Fruit fly (Drosophila melanogaster) whole organism, embryonic: Measurements from ENCODE around the gene TH1.

Source experiments
- Aef1 ChIP-seq: fragments of 200-800 bp; sonication (Bioruptor generic); IDR thresholded peaks from 3 replicates; pipeline ENCODE4 v1.3.6; 2022; ENCODE audit warnings: missing biosample characterization, missing genetic modification characterization
- B-H2 ChIP-seq: fragments of 200-800 bp; sonication (Bioruptor generic); optimal IDR thresholded peaks from 2 replicates; lab custom pipeline; 2018; ENCODE audit warnings: missing biosample characterization, mild to moderate bottlenecking, missing genetic modification characterization
- Bgb ChIP-seq: fragments of 200-800 bp; sonication (Bioruptor generic); IDR thresholded peaks from 2 replicates; pipeline ENCODE4 v1.3.6; 2022; ENCODE audit warnings: missing biosample characterization, missing genetic modification characterization; ENCODE audit not compliant: partially characterized antibody
- BtbVII ChIP-seq: fragments of 200-800 bp; sonication (Bioruptor generic); optimal IDR thresholded peaks from 3 replicates; lab custom pipeline; 2017; ENCODE audit warnings: missing biosample characterization, mild to moderate bottlenecking, missing genetic modification characterization
- Bteb2 ChIP-seq: fragments of 200-800 bp; sonication (Bioruptor generic); optimal IDR thresholded peaks from 2 replicates; lab custom pipeline; 2016; ENCODE audit warnings: missing biosample characterization, missing genetic modification characterization
- CG12299 ChIP-seq: fragments of 200-800 bp; sonication (Bioruptor generic); optimal IDR thresholded peaks from 2 replicates; lab custom pipeline; 2018; ENCODE audit warnings: missing biosample characterization, mild to moderate bottlenecking, missing genetic modification characterization
- CG12942 ChIP-seq: fragments of 200-800 bp; sonication (Bioruptor generic); optimal IDR thresholded peaks from 3 replicates; lab custom pipeline; 2016; ENCODE audit warnings: missing biosample characterization, missing genetic modification characterization
- CG13123 ChIP-seq: fragments of 200-800 bp; sonication (Bioruptor generic); optimal IDR thresholded peaks from 2 replicates; lab custom pipeline; 2016; ENCODE audit warnings: missing biosample characterization, missing genetic modification characterization
- CG14860 ChIP-seq: fragments of 200-800 bp; sonication (Bioruptor generic); IDR thresholded peaks from 3 replicates; pipeline ENCODE4 v1.3.6; 2022; ENCODE audit warnings: missing biosample characterization, missing genetic modification characterization; ENCODE audit not compliant: partially characterized antibody
- CG15696 ChIP-seq: fragments of 200-800 bp; sonication (Bioruptor generic); optimal IDR thresholded peaks from 2 replicates; lab custom pipeline; 2019; ENCODE audit warnings: missing biosample characterization, mild to moderate bottlenecking, missing genetic modification characterization, moderate library complexity
- CG18476 ChIP-seq: fragments of 200-800 bp; sonication (Bioruptor generic); optimal IDR thresholded peaks from 2 replicates; lab custom pipeline; 2016; ENCODE audit warnings: missing biosample characterization, mild to moderate bottlenecking, missing genetic modification characterization
- CG2712 ChIP-seq: fragments of 200-800 bp; optimal IDR thresholded peaks from 3 replicates; lab custom pipeline; 2019; ENCODE audit warnings: missing biosample characterization, mild to moderate bottlenecking, missing genetic modification characterization, moderate library complexity
- CG31441 ChIP-seq: fragments of 200-800 bp; sonication (Bioruptor generic); IDR thresholded peaks from 2 replicates; pipeline ENCODE4 v1.3.6; 2022; ENCODE audit warnings: missing biosample characterization, missing genetic modification characterization
- CG32767 ChIP-seq: fragments of 200-800 bp; sonication (Bioruptor generic); IDR thresholded peaks from 2 replicates; pipeline ENCODE4 v1.3.6; 2022; ENCODE audit warnings: missing biosample characterization, missing genetic modification characterization
- CG33557 ChIP-seq: fragments of 200-800 bp; sonication (Bioruptor generic); optimal IDR thresholded peaks from 2 replicates; lab custom pipeline; 2019; ENCODE audit warnings: missing biosample characterization, mild to moderate bottlenecking, missing genetic modification characterization, moderate library complexity
- CG4282 ChIP-seq: fragments of 200-800 bp; sonication (Bioruptor generic); optimal IDR thresholded peaks from 2 replicates; lab custom pipeline; 2016; ENCODE audit warnings: missing biosample characterization, missing genetic modification characterization
- CG43689 ChIP-seq: fragments of 200-800 bp; sonication (Bioruptor generic); IDR thresholded peaks from 2 replicates; pipeline ENCODE4 v1.3.6; 2022; ENCODE audit warnings: missing biosample characterization, missing genetic modification characterization
- CG6791 ChIP-seq: fragments of 200-800 bp; sonication (Bioruptor generic); IDR thresholded peaks from 3 replicates; pipeline ENCODE4 v1.3.6; 2022; ENCODE audit warnings: missing biosample characterization, missing genetic modification characterization; ENCODE audit not compliant: partially characterized antibody
- CG7928 ChIP-seq: fragments of 200-800 bp; sonication (Bioruptor generic); optimal IDR thresholded peaks from 2 replicates; lab custom pipeline; 2017; ENCODE audit warnings: missing biosample characterization, mild to moderate bottlenecking, missing genetic modification characterization
- CG8281 ChIP-seq: fragments of 200-800 bp; sonication (Bioruptor generic); optimal IDR thresholded peaks from 2 replicates; lab custom pipeline; 2018; ENCODE audit warnings: missing biosample characterization, mild to moderate bottlenecking, missing genetic modification characterization, moderate library complexity
- CG8388 ChIP-seq: fragments of 200-800 bp; sonication (Bioruptor generic); optimal IDR thresholded peaks from 2 replicates; lab custom pipeline; 2019; ENCODE audit warnings: missing biosample characterization, mild to moderate bottlenecking, missing genetic modification characterization, moderate library complexity
- CG9817 ChIP-seq: fragments of 200-800 bp; sonication (Bioruptor generic); optimal IDR thresholded peaks from 2 replicates; lab custom pipeline; 2018; ENCODE audit warnings: missing biosample characterization, mild to moderate bottlenecking, missing genetic modification characterization, moderate library complexity
- Ets65A ChIP-seq: fragments of 200-800 bp; sonication (Bioruptor generic); peaks from one replicate; lab custom pipeline; 2016; ENCODE audit warnings: missing biosample characterization, missing genetic modification characterization
- Fer3 ChIP-seq: fragments of 200-800 bp; sonication (Bioruptor generic); optimal IDR thresholded peaks from 2 replicates; lab custom pipeline; 2018; ENCODE audit warnings: missing biosample characterization, mild to moderate bottlenecking, missing genetic modification characterization, moderate library complexity
- GATAe ChIP-seq: fragments of 200-800 bp; sonication (Bioruptor generic); conservative IDR thresholded peaks from 2 replicates; pipeline ENCODE4 v1.3.6; 2022; ENCODE audit warnings: missing biosample characterization, missing genetic modification characterization
- H15 ChIP-seq: fragments of 200-800 bp; sonication (Bioruptor generic); IDR thresholded peaks from 3 replicates; pipeline ENCODE4 v1.3.6; 2022; ENCODE audit warnings: missing biosample characterization, missing genetic modification characterization
- HLH54F ChIP-seq: fragments of 200-800 bp; sonication (Bioruptor generic); optimal IDR thresholded peaks from 3 replicates; lab custom pipeline; 2016; ENCODE audit warnings: missing biosample characterization, missing genetic modification characterization
- Kr ChIP-seq: fragments of 200-800 bp; sonication (Bioruptor generic); optimal IDR thresholded peaks from 2 replicates; lab custom pipeline; 2017; ENCODE audit warnings: missing biosample characterization, mild to moderate bottlenecking, missing genetic modification characterization
- Lpt ChIP-seq: fragments of >200 bp; optimal IDR thresholded peaks from 2 replicates; lab custom pipeline; 2018; ENCODE audit warnings: missing biosample characterization, missing genetic modification characterization
- Six4 ChIP-seq: fragments of 200-800 bp; sonication (Bioruptor generic); optimal IDR thresholded peaks from 2 replicates; lab custom pipeline; 2016; ENCODE audit warnings: missing biosample characterization, missing genetic modification characterization
- Tbp ChIP-seq: fragments of >200 bp; optimal IDR thresholded peaks from 2 replicates; lab custom pipeline; 2018; ENCODE audit warnings: missing biosample characterization, missing genetic modification characterization
- cas ChIP-seq: fragments of 200-800 bp; sonication (Bioruptor generic); IDR thresholded peaks from 2 replicates; pipeline ENCODE4 v1.3.6; 2022; ENCODE audit warnings: missing biosample characterization, missing genetic modification characterization
- chif ChIP-seq, 2 experiments: fragments of 200-800 bp; sonication (Bioruptor generic); optimal IDR thresholded peaks; 3 replicates each; lab custom pipeline; 2016; ENCODE audit warnings: missing biosample characterization in 2 of 2, missing genetic modification characterization in 2 of 2
- crc ChIP-seq: fragments of 200-800 bp; sonication (Bioruptor generic); optimal IDR thresholded peaks from 2 replicates; lab custom pipeline; 2016; ENCODE audit warnings: missing biosample characterization, missing genetic modification characterization
- cwo ChIP-seq: fragments of 200-800 bp; sonication (Bioruptor generic); optimal IDR thresholded peaks from 3 replicates; lab custom pipeline; 2017; ENCODE audit warnings: missing biosample characterization, missing genetic modification characterization, mild to moderate bottlenecking, moderate library complexity, missing genetic modification reagents
- danr ChIP-seq: fragments of 200-800 bp; sonication (Bioruptor generic); IDR thresholded peaks from 2 replicates; pipeline ENCODE4 v1.3.6; 2022; ENCODE audit warnings: missing biosample characterization, missing genetic modification characterization
- dm ChIP-seq: fragments of 200-800 bp; sonication (Bioruptor generic); optimal IDR thresholded peaks from 3 replicates; lab custom pipeline; 2016; ENCODE audit warnings: missing biosample characterization, missing genetic modification characterization
- exex ChIP-seq: fragments of 200-800 bp; sonication (Bioruptor generic); optimal IDR thresholded peaks from 4 replicates; lab custom pipeline; 2018; ENCODE audit warnings: missing biosample characterization, mild to moderate bottlenecking, missing genetic modification characterization, moderate library complexity
- kni ChIP-seq: fragments of 200-800 bp; sonication (Bioruptor generic); optimal IDR thresholded peaks from 3 replicates; lab custom pipeline; 2017; ENCODE audit warnings: mild to moderate bottlenecking, missing biosample characterization, missing genetic modification reagents, missing genetic modification characterization
- lola ChIP-seq, 3 experiments: fragments of >200 bp in 2 of 3; fragments of 200-800 bp in 1 of 3; sonication (Bioruptor generic) in 1 of 3; optimal IDR thresholded peaks; 2 replicates each; lab custom pipeline; 2017 to 2019; ENCODE audit warnings: missing biosample characterization in 3 of 3, missing genetic modification characterization in 3 of 3, mild to moderate bottlenecking in 1 of 3, moderate library complexity in 1 of 3
- otp ChIP-seq: fragments of 200-800 bp; sonication (Bioruptor generic); IDR thresholded peaks from 3 replicates; pipeline ENCODE4, ENCODE4 v1.3.6; 2022; ENCODE audit warnings: missing biosample characterization, missing genetic modification characterization
- ro ChIP-seq: fragments of 200-800 bp; sonication (Bioruptor generic); IDR thresholded peaks from 2 replicates; pipeline ENCODE4 v1.3.6; 2022; ENCODE audit warnings: missing biosample characterization, missing genetic modification characterization
- sc ChIP-seq, 3 experiments: fragments of >200 bp in 2 of 3; fragments of 200-800 bp in 1 of 3; sonication (Bioruptor generic) in 1 of 3; optimal IDR thresholded peaks; 2 replicates in 2 of 3; 3 replicates in 1 of 3; lab custom pipeline; 2017; ENCODE audit warnings: mild to moderate bottlenecking in 1 of 3, missing biosample characterization in 1 of 3, missing genetic modification characterization in 1 of 3, missing genetic modification reagents in 1 of 3
- shn ChIP-seq: fragments of 200-800 bp; sonication (Bioruptor generic); optimal IDR thresholded peaks from 3 replicates; lab custom pipeline; 2016; ENCODE audit warnings: missing biosample characterization, missing genetic modification characterization
- stwl ChIP-seq: fragments of 200-800 bp; sonication (Bioruptor generic); optimal IDR thresholded peaks from 3 replicates; lab custom pipeline; 2018; ENCODE audit warnings: missing biosample characterization, mild to moderate bottlenecking, missing genetic modification characterization, moderate library complexity
- unpg ChIP-seq: fragments of 200-800 bp; sonication (Bioruptor generic); optimal IDR thresholded peaks from 3 replicates; lab custom pipeline; 2018; ENCODE audit warnings: missing biosample characterization, mild to moderate bottlenecking, missing genetic modification characterization, moderate library complexity
- vfl ChIP-seq: fragments of 200-800 bp; sonication (Bioruptor generic); optimal IDR thresholded peaks from 2 replicates; lab custom pipeline; 2016; ENCODE audit warnings: missing biosample characterization, missing genetic modification characterization
- wek ChIP-seq: fragments of 200-800 bp; sonication (Bioruptor generic); optimal IDR thresholded peaks from 3 replicates; lab custom pipeline; 2018; ENCODE audit warnings: missing biosample characterization, mild to moderate bottlenecking, missing genetic modification characterization, moderate library complexity

Gene TH1

DNA sequence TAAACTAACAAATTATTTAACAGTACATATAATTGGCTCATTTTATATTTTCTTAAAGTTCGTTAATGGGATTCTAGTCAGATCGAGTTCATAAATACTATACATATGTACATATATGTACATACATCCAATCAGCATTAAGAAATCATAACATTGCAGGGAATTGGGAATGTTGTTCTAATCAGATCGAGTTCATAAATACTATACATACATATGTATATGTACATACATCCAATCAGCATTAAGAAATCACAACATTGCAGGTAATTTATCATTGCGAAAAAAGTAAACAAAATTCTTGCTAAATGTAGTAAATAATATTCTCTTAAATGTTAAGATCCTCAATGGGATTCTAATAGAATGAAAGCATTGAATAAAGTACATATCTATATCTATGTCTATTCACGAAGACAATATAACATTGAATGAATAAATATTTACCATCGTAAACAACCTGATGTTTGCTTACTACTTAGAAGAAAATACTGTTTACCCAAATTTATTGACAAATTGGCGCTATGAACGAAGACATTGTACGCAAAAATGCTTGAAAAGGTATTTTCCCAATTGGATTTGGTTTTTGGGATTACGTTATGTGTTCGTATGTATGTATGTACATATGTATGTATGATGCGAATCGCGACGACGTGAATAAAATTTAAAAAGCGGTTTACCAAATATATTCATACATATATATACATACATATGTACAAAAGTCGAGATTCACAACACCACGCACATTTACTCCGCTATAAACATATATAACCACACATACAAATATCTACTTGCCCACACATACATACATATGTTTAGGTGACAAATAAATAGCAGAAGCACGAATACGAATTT, 7.3 kb downstream of the TH1 start (continued):
- TF ChIP-seq sc (optimal IDR thresholded peaks at IDR 0.05; lab: Kevin White, UChicago) (no peak), sc (GFP tag; optimal IDR thresholded peaks at IDR 0.05; lab: Kevin White, UChicago) (peak; percentile 53), stwl (tag; lab: Kevin White, UChicago) (no peak), CG8388 (no peak), kni (GFP tag; lab: Kevin White, UChicago) (peak; percentile 73), dm (GFP tag; lab: Kevin White, UChicago) (no peak), Ets65A (no peak), Bteb2 (peak; percentile 72), HLH54F (no peak), CG6791 (GFP tag; lab: Robert Waterston, UW) (no peak), H15 (GFP tag; lab: Robert Waterston, UW) (no peak), Tbp (GFP tag; lab: Kevin White, UChicago) (no peak), crc (peak; percentile 64), CG8281 (tag; lab: Kevin White, UChicago) (peak; percentile 82), B-H2 (GFP tag; lab: Kevin White, UChicago) (peak; percentile 86), ro (GFP tag; lab: Robert Waterston, UW) (no peak), lola (GFP tag; optimal IDR thresholded peaks at IDR 0.05; lab: Kevin White, UChicago) (peak in 1 of 3 experiments; percentile 71), Aef1 (GFP tag; lab: Robert Waterston, UW) (no peak), CG31441 (GFP tag; lab: Robert Waterston, UW) (no peak; the same call in 1 of the 2 replicates), CG32767 (GFP tag; lab: Robert Waterston, UW) (peak; percentile 48; the same call in 1 of the 2 replicates), CG9817 (tag; lab: Kevin White, UChicago) (peak; percentile 56), CG13123 (GFP tag; lab: Kevin White, UChicago) (peak; percentile 75), chif (GFP tag; optimal IDR thresholded peaks at IDR 0.05; lab: Kevin White, UChicago) (peak; percentile 3 to 62), CG12942 (peak; percentile 47), GATAe (GFP tag; lab: Robert Waterston, UW) (no peak), vfl (GFP tag; lab: Kevin White, UChicago) (no peak), CG2712 (tag; lab: Kevin White, UChicago) (peak; percentile 57), BtbVII (peak; percentile 94), Lpt (GFP tag; lab: Kevin White, UChicago) (no peak), Fer3 (tag; lab: Kevin White, UChicago) (peak; percentile 92), CG43689 (GFP tag; lab: Robert Waterston, UW) (no peak), CG14860 (GFP tag; lab: Robert Waterston, UW) (no peak), Six4 (GFP tag; lab: Kevin White, UChicago) (no peak), wek (GFP tag; lab: Kevin White, UChicago) (peak; percentile 84), CG15696 (peak; percentile 90), cas (GFP tag; lab: Robert Waterston, UW) (no peak), unpg (GFP tag; lab: Kevin White, UChicago) (peak; percentile 83), cwo (GFP tag; lab: Kevin White, UChicago) (peak; percentile 75), otp (GFP tag; lab: Robert Waterston, UW) (peak; percentile 85), CG33557 (GFP tag; lab: Kevin White, UChicago) (peak; percentile 93), CG18476 (GFP tag; lab: Kevin White, UChicago) (peak; percentile 59), CG12299 (peak; percentile 91), Kr (no peak), exex (tag; lab: Kevin White, UChicago) (peak; percentile 76), CG4282 (GFP tag; lab: Kevin White, UChicago) (no peak), CG7928 (peak; percentile 64), shn (no peak), Bgb (no peak), danr (GFP tag; lab: Robert Waterston, UW) (peak; percentile 26; the same call in 1 of the 2 replicates)
